Fruit fly (Drosophila melanogaster) Kc167 (cell line): Measurements from ENCODE around the gene CG15641.

Experiments used
- Myc ChIP-seq: fragments of >200 bp; optimal IDR thresholded peaks from 2 replicates; lab custom pipeline; 2017; ENCODE audit warnings: missing external identifiers
- Sin3A ChIP-seq: fragments of >200 bp; optimal IDR thresholded peaks from 2 replicates; lab custom pipeline; 2018; ENCODE audit warnings: missing external identifiers
- h ChIP-seq: fragments of >200 bp; optimal IDR thresholded peaks from 3 replicates; lab custom pipeline; 2018; ENCODE audit warnings: missing external identifiers
- psq ChIP-seq: fragments of >200 bp; optimal IDR thresholded peaks from 2 replicates; lab custom pipeline; 2017; ENCODE audit warnings: missing external identifiers
- ttk ChIP-seq: sonication (Bioruptor generic); optimal IDR thresholded peaks from 2 replicates; lab custom pipeline; 2017; ENCODE audit warnings: missing external identifiers

DNA sequence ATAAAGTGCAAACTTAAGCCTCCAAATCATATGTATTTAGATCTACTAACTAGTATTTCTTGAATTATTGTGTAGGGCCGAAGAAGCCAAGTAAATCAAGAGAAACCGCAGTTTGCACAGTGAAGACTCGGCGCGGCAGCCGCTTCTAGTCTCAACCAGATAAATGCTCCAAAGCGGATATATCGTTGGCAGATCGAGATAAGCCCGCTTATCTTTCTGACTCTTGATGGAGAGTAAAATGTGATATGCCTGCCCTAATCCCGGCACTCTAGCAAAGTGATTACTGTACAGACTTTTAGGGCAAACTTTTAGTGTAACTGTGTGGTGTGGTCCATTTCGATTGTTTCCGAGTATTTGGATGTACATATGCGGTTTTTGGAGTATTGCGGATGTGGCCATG, 18.9 kb upstream of the CG15641 start:
- no peak for TF ChIP-seq ttk
- no peak for TF ChIP-seq Myc (lab: Kevin White, UChicago)
- TF ChIP-seq h (lab: Kevin White, UChicago): no peak
- TF ChIP-seq Sin3A (lab: Kevin White, UChicago): no peak
- no peak for TF ChIP-seq psq (lab: Kevin White, UChicago)
